Worm (Caenorhabditis elegans) whole organism, L4 larva: Measurements from ENCODE around the gene dmsr-16.

Experiments used
- F37D6.2 ChIP-seq: sonication (generic microtip); optimal IDR thresholded peaks from 2 replicates; lab custom pipeline; 2016; ENCODE audit warnings: mild to moderate bottlenecking, missing genetic modification characterization, missing compliant biosample characterization
- F49E8.2 ChIP-seq: sonication (generic microtip); optimal IDR thresholded peaks from 2 replicates; lab custom pipeline; 2016; ENCODE audit warnings: missing compliant biosample characterization, mild to moderate bottlenecking, missing genetic modification characterization, borderline replicate concordance
- Y48G9A.11 ChIP-seq: fragments of 200-800 bp; sonication (Bioruptor generic); IDR thresholded peaks from 2 replicates; pipeline ENCODE4 v1.3.6; 2022; ENCODE audit warnings: missing genetic modification reagents, missing genetic modification characterization, missing compliant biosample characterization
- Y75B8A.6 ChIP-seq: fragments of 200-800 bp; sonication (Bioruptor generic); IDR thresholded peaks from 2 replicates; pipeline ENCODE4 v1.3.6; 2022; ENCODE audit warnings: missing genetic modification reagents, missing genetic modification characterization, missing compliant biosample characterization
- aly-2 ChIP-seq: sonication (generic microtip); optimal IDR thresholded peaks from 2 replicates; lab custom pipeline; 2018; ENCODE audit warnings: missing biosample characterization, missing genetic modification characterization
- ama-1 ChIP-seq: fragments of 150-350 bp; optimal IDR thresholded peaks from 2 replicates; lab custom pipeline; 2014; ENCODE audit warnings: inconsistent platforms, mixed read lengths
- ceh-20 ChIP-seq: fragments of 200-800 bp; sonication (Bioruptor generic); IDR thresholded peaks from 2 replicates; pipeline ENCODE4 v1.3.6; 2022; ENCODE audit warnings: missing genetic modification reagents, missing genetic modification characterization, missing compliant biosample characterization
- ceh-32 ChIP-seq: sonication (generic microtip); optimal IDR thresholded peaks from 2 replicates; lab custom pipeline; 2016; ENCODE audit warnings: mild to moderate bottlenecking, missing genetic modification characterization, missing compliant biosample characterization; ENCODE audit not compliant: poor library complexity
- daf-12 ChIP-seq: fragments of 150-350 bp; optimal IDR thresholded peaks from 2 replicates; lab custom pipeline; 2014; ENCODE audit warnings: missing biosample characterization, missing genetic modification reagents, missing genetic modification characterization
- dmd-8 ChIP-seq: fragments of 200-800 bp; sonication (Bioruptor generic); IDR thresholded peaks from 2 replicates; pipeline ENCODE4 v1.3.6; 2022; ENCODE audit warnings: missing genetic modification characterization, missing compliant biosample characterization
- dve-1 ChIP-seq: sonication (generic microtip); optimal IDR thresholded peaks from 2 replicates; lab custom pipeline; 2017; ENCODE audit warnings: antibody characterized with exemption, mild to moderate bottlenecking, missing genetic modification characterization, missing compliant biosample characterization; ENCODE audit not compliant: insufficient read depth
- gei-8 ChIP-seq: fragments of 200-800 bp; sonication (Bioruptor generic); optimal IDR thresholded peaks from 2 replicates; lab custom pipeline; 2018; ENCODE audit warnings: mild to moderate bottlenecking, missing genetic modification characterization, missing compliant biosample characterization
- hif-1 ChIP-seq, 2 experiments: sonication (generic microtip); optimal IDR thresholded peaks; 2 replicates each; lab custom pipeline; 2016 to 2017; ENCODE audit warnings: missing compliant biosample characterization in 2 of 2, missing genetic modification characterization in 2 of 2, missing genetic modification reagents in 2 of 2, missing genotype in 2 of 2, mild to moderate bottlenecking in 1 of 2
- hmg-1.1 ChIP-seq: fragments of 200-800 bp; sonication (Bioruptor generic); IDR thresholded peaks from 2 replicates; pipeline ENCODE4 v1.3.6; 2022; ENCODE audit warnings: missing genetic modification reagents, missing genetic modification characterization, missing compliant biosample characterization
- jun-1 ChIP-seq: fragments of 150-350 bp; optimal IDR thresholded peaks from 2 replicates; lab custom pipeline; 2014; ENCODE audit warnings: missing biosample characterization, missing genetic modification reagents, missing genetic modification characterization
- lim-7 ChIP-seq: fragments of 200-800 bp; sonication (Bioruptor generic); IDR thresholded peaks from 2 replicates; pipeline ENCODE4 v1.3.6; 2022; ENCODE audit warnings: missing genetic modification characterization, missing compliant biosample characterization
- lin-29 ChIP-seq: fragments of 200-800 bp; sonication (Bioruptor generic); IDR thresholded peaks from 2 replicates; pipeline ENCODE4 v1.3.6; 2022; ENCODE audit warnings: missing genetic modification reagents, missing genetic modification characterization, missing compliant biosample characterization
- lin-38 ChIP-seq: fragments of 200-800 bp; sonication (Bioruptor generic); IDR thresholded peaks from 2 replicates; pipeline ENCODE4 v1.3.6; 2022; ENCODE audit warnings: missing genetic modification reagents, missing genetic modification characterization, missing compliant biosample characterization
- madf-5 ChIP-seq, 2 experiments: fragments of 200-800 bp; sonication (Bioruptor generic); IDR thresholded peaks; 2 replicates each; pipeline ENCODE4 v1.3.6; 2022; ENCODE audit warnings: missing compliant biosample characterization in 2 of 2, missing genetic modification characterization in 2 of 2
- mdl-1 ChIP-seq, 2 experiments: fragments of 150-350 bp in 1 of 2; sonication (generic microtip) in 1 of 2; optimal IDR thresholded peaks; 2 replicates each; lab custom pipeline; 2014 to 2017; ENCODE audit warnings: missing biosample characterization in 2 of 2, missing genetic modification characterization in 2 of 2
- mep-1 ChIP-seq: fragments of 150-350 bp; sonication (generic microtip); optimal IDR thresholded peaks from 3 replicates; lab custom pipeline; 2014; ENCODE audit warnings: missing biosample characterization, missing genetic modification characterization
- mes-2 ChIP-seq: sonication (generic microtip); optimal IDR thresholded peaks from 2 replicates; lab custom pipeline; 2016; ENCODE audit warnings: missing genotype, mild to moderate bottlenecking, missing genetic modification characterization, missing compliant biosample characterization; ENCODE audit not compliant: poor library complexity, severe bottlenecking
- nhr-10 ChIP-seq: fragments of 150-350 bp; optimal IDR thresholded peaks from 2 replicates; lab custom pipeline; 2014; ENCODE audit warnings: missing biosample characterization, missing genetic modification characterization
- nhr-102 ChIP-seq: sonication (generic microtip); optimal IDR thresholded peaks from 2 replicates; lab custom pipeline; 2016; ENCODE audit warnings: mild to moderate bottlenecking, missing genetic modification characterization, moderate library complexity, missing compliant biosample characterization
- nhr-111 ChIP-seq: fragments of 200-800 bp; sonication (Bioruptor generic); optimal IDR thresholded peaks from 2 replicates; lab custom pipeline; 2018; ENCODE audit warnings: mild to moderate bottlenecking, missing genetic modification characterization, missing compliant biosample characterization
- nhr-237 ChIP-seq: sonication (generic microtip); optimal IDR thresholded peaks from 2 replicates; lab custom pipeline; 2017; ENCODE audit warnings: missing biosample characterization, missing genetic modification characterization
- nhr-41 ChIP-seq: fragments of 200-800 bp; sonication (Bioruptor generic); IDR thresholded peaks from 2 replicates; pipeline ENCODE4 v1.3.6; 2022; ENCODE audit warnings: missing genetic modification reagents, missing genetic modification characterization, missing compliant biosample characterization
- nhr-76 ChIP-seq: fragments of 150-350 bp; optimal IDR thresholded peaks from 2 replicates; lab custom pipeline; 2014; ENCODE audit warnings: missing biosample characterization, missing genetic modification characterization
- pha-4 ChIP-seq, 2 experiments: fragments of 150-350 bp in 1 of 2; fragments of 200-800 bp in 1 of 2; sonication (Bioruptor generic) in 1 of 2; IDR thresholded peaks in 1 of 2; optimal IDR thresholded peaks in 1 of 2; 2 replicates each; pipeline versions ENCODE4 v1.3.6 to Lab custom; 2014 to 2022; ENCODE audit warnings: missing genetic modification characterization in 2 of 2, missing genetic modification reagents in 2 of 2, missing biosample characterization in 1 of 2, missing compliant biosample characterization in 1 of 2
- php-3 ChIP-seq: fragments of 200-800 bp; sonication (Bioruptor generic); IDR thresholded peaks from 2 replicates; pipeline ENCODE4 v1.3.6; 2022; ENCODE audit warnings: missing genetic modification reagents, missing genetic modification characterization, missing compliant biosample characterization
- snpc-1.2 ChIP-seq: fragments of 200-800 bp; sonication (Bioruptor generic); IDR thresholded peaks from 2 replicates; pipeline ENCODE4 v1.3.6; 2022; ENCODE audit warnings: missing genetic modification reagents, missing genetic modification characterization, missing compliant biosample characterization
- unc-130 ChIP-seq: sonication (generic microtip); optimal IDR thresholded peaks from 2 replicates; lab custom pipeline; 2016; ENCODE audit warnings: missing genetic modification reagents, missing genetic modification characterization, missing compliant biosample characterization
- unc-39 ChIP-seq: sonication (generic microtip); optimal IDR thresholded peaks from 2 replicates; lab custom pipeline; 2017; ENCODE audit warnings: missing biosample characterization, missing genetic modification characterization
- unc-62 ChIP-seq, 3 experiments: fragments of 150-350 bp in 1 of 3; sonication (generic microtip); optimal IDR thresholded peaks in 2 of 3; peaks in 1 of 3; 1 replicate in 1 of 3; 2 replicates in 2 of 3; lab custom pipeline; 2014 to 2017; ENCODE audit warnings: missing biosample characterization in 3 of 3, missing genetic modification characterization in 3 of 3, missing genetic modification reagents in 3 of 3, missing genotype in 1 of 3
- zag-1 ChIP-seq: fragments of 150-350 bp; optimal IDR thresholded peaks from 2 replicates; lab custom pipeline; 2014; ENCODE audit warnings: missing biosample characterization, missing genetic modification characterization
- zfp-2 ChIP-seq: sonication (generic microtip); optimal IDR thresholded peaks from 2 replicates; lab custom pipeline; 2016; ENCODE audit warnings: mild to moderate bottlenecking, missing genetic modification characterization, missing compliant biosample characterization
- zfp-3 ChIP-seq: fragments of 200-800 bp; sonication (Bioruptor generic); conservative IDR thresholded peaks from 2 replicates; pipeline ENCODE4 v1.3.6; 2022; ENCODE audit warnings: missing genetic modification reagents, missing genetic modification characterization, missing compliant biosample characterization
- zip-11 ChIP-seq: fragments of 200-800 bp; sonication (Bioruptor generic); IDR thresholded peaks from 2 replicates; pipeline ENCODE4 v1.3.6; 2022; ENCODE audit warnings: missing genetic modification characterization, missing compliant biosample characterization

The dmsr-16 gene

ce11 chrV:6784853-6785492 is 23.9 kb downstream of the dmsr-16 start, which contains the start of the genes spn-4 and spe-39 (continued):
- TF ChIP-seq pha-4 (GFP tag; IDR thresholded peaks at IDR 0.05; lab: Robert Waterston, UW), result peak; percentile 58; the same call in 1 of the 2 replicates
- peak; percentile 31 for TF ChIP-seq pha-4 (tag; optimal IDR thresholded peaks at IDR 0.05; lab: Kevin White, UChicago)
- TF ChIP-seq zfp-2 (tag; lab: Kevin White, UChicago), result no peak
- peak in 1 of 2 experiments; percentile 16 for TF ChIP-seq mdl-1 (tag; optimal IDR thresholded peaks at IDR 0.05; lab: Kevin White, UChicago)
- no peak for TF ChIP-seq nhr-10 (tag; lab: Kevin White, UChicago)
- TF ChIP-seq hif-1 (tag; optimal IDR thresholded peaks at IDR 0.05; lab: Kevin White, UChicago), result peak in 1 of 2 experiments; percentile 32
- TF ChIP-seq lin-29, result no peak
- TF ChIP-seq ceh-20, result peak; percentile 47; the same call in 1 of the 2 replicates
- no peak for TF ChIP-seq zfp-3 (GFP tag; lab: Robert Waterston, UW)

ce11 chrV:6783044-6783625 is 25.7 kb downstream of the dmsr-16 start:
- TF ChIP-seq zfp-2 (tag; lab: Kevin White, UChicago) (no peak), jun-1 (tag; lab: Kevin White, UChicago) (no peak), mes-2 (no peak), Y75B8A.6 (GFP tag; lab: Robert Waterston, UW) (no peak), dmd-8 (GFP tag; lab: Robert Waterston, UW) (0 out of 2 replicates have a peak, but pooled peaks have one; percentile 40), snpc-1.2 (GFP tag; lab: Robert Waterston, UW) (no peak), daf-12 (tag; lab: Kevin White, UChicago) (no peak), unc-39 (no peak), aly-2 (tag; lab: Kevin White, UChicago) (no peak), nhr-102 (no peak), mdl-1 (tag; optimal IDR thresholded peaks at IDR 0.05; lab: Kevin White, UChicago) (no peak), nhr-76 (tag; lab: Kevin White, UChicago) (no peak), unc-62 (GFP tag; optimal IDR thresholded peaks at IDR 0.05 in 1 of 2; lab: Kevin White, UChicago) (peak in 1 of 2 experiments; percentile 63), unc-62 (tag; optimal IDR thresholded peaks at IDR 0.05; lab: Kevin White, UChicago) (no peak), lim-7 (GFP tag; lab: Robert Waterston, UW) (no peak), mep-1 (no peak), zip-11 (no peak), lin-38 (GFP tag; lab: Robert Waterston, UW) (0 out of 2 replicates have a peak, but pooled peaks have one; percentile 19), F37D6.2 (no peak), Y48G9A.11 (GFP tag; lab: Robert Waterston, UW) (no peak), unc-130 (GFP tag; lab: Kevin White, UChicago) (peak; percentile 61), dve-1 (no peak), nhr-111 (GFP tag; lab: Kevin White, UChicago) (no peak), ceh-32 (no peak), madf-5 (GFP tag; IDR thresholded peaks at IDR 0.05; lab: Robert Waterston, UW) (peak in 1 of 2 experiments; percentile 35; a peak in 1 of 4 replicates), php-3 (GFP tag; lab: Robert Waterston, UW) (no peak), pha-4 (GFP tag; IDR thresholded peaks at IDR 0.05; lab: Robert Waterston, UW) (0 out of 2 replicates have a peak, but pooled peaks have one; percentile 16), pha-4 (tag; optimal IDR thresholded peaks at IDR 0.05; lab: Kevin White, UChicago) (no peak), F49E8.2 (tag; lab: Kevin White, UChicago) (peak; percentile 21), nhr-237 (tag; lab: Kevin White, UChicago) (no peak), ama-1 (lab: Kevin White, UChicago) (no peak), nhr-41 (GFP tag; lab: Robert Waterston, UW) (no peak), gei-8 (no peak), zag-1 (tag; lab: Kevin White, UChicago) (no peak), hmg-1.1 (no peak)
